Fruit fly (Drosophila melanogaster) whole organism, embryonic: ENCODE results near the gene CG10301.

Experiments used
- CG10267 ChIP-seq: fragments of 200-800 bp; sonication (Bioruptor generic); optimal IDR thresholded peaks from 2 replicates; lab custom pipeline; 2018; ENCODE audit warnings: missing biosample characterization, mild to moderate bottlenecking, missing genetic modification characterization, moderate library complexity
- CG10321 ChIP-seq: fragments of 200-800 bp; sonication (Bioruptor generic); IDR thresholded peaks from 2 replicates; pipeline ENCODE4 v1.3.6; 2022; ENCODE audit warnings: missing biosample characterization, missing genetic modification characterization
- CG11560 ChIP-seq: fragments of 200-800 bp; sonication (Bioruptor generic); IDR thresholded peaks from 3 replicates; pipeline ENCODE4 v1.3.6; 2022; ENCODE audit warnings: missing biosample characterization, missing genetic modification characterization
- CG13296 ChIP-seq: fragments of 200-800 bp; sonication (Bioruptor generic); optimal IDR thresholded peaks from 3 replicates; lab custom pipeline; 2018; ENCODE audit warnings: missing biosample characterization, mild to moderate bottlenecking, missing genetic modification characterization
- CG1529 ChIP-seq: fragments of 200-800 bp; sonication (Bioruptor generic); optimal IDR thresholded peaks from 3 replicates; lab custom pipeline; 2018; ENCODE audit warnings: missing biosample characterization, missing genetic modification characterization
- CG17829 ChIP-seq: fragments of 200-800 bp; optimal IDR thresholded peaks from 2 replicates; lab custom pipeline; 2019; ENCODE audit warnings: missing biosample characterization, mild to moderate bottlenecking, missing genetic modification characterization, moderate library complexity
- CG4328 ChIP-seq: fragments of 200-800 bp; sonication (Bioruptor generic); optimal IDR thresholded peaks from 3 replicates; lab custom pipeline; 2017; ENCODE audit warnings: missing biosample characterization, missing genetic modification reagents, missing genetic modification characterization
- CG9215 ChIP-seq: fragments of 200-800 bp; sonication (Bioruptor generic); IDR thresholded peaks from 2 replicates; pipeline ENCODE4 v1.3.6; 2022; ENCODE audit warnings: missing biosample characterization, missing genetic modification characterization
- CHES-1-like ChIP-seq: fragments of 200-800 bp; sonication (Bioruptor generic); optimal IDR thresholded peaks from 2 replicates; lab custom pipeline; 2016; ENCODE audit warnings: missing biosample characterization, missing genetic modification characterization
- Dek ChIP-seq: fragments of 200-800 bp; sonication (Bioruptor generic); optimal IDR thresholded peaks from 3 replicates; lab custom pipeline; 2019; ENCODE audit warnings: missing biosample characterization, mild to moderate bottlenecking, missing genetic modification characterization, moderate library complexity
- Dip3 ChIP-seq: fragments of 200-800 bp; sonication (Bioruptor generic); optimal IDR thresholded peaks from 3 replicates; lab custom pipeline; 2016; ENCODE audit warnings: missing biosample characterization, missing genetic modification characterization
- Elba2 ChIP-seq: fragments of 200-800 bp; sonication (Bioruptor generic); optimal IDR thresholded peaks from 3 replicates; lab custom pipeline; 2016; ENCODE audit warnings: missing biosample characterization, missing genetic modification characterization
- Hr51 ChIP-seq, 2 experiments: fragments of 200-800 bp; sonication (Bioruptor generic); optimal IDR thresholded peaks; 2 replicates in 1 of 2; 3 replicates in 1 of 2; lab custom pipeline; 2016 to 2018; ENCODE audit warnings: missing biosample characterization in 2 of 2, missing genetic modification characterization in 2 of 2, mild to moderate bottlenecking in 1 of 2, moderate library complexity in 1 of 2
- Jarid2 ChIP-seq: fragments of 200-800 bp; sonication (Bioruptor generic); optimal IDR thresholded peaks from 3 replicates; lab custom pipeline; 2017; ENCODE audit warnings: mild to moderate bottlenecking, missing biosample characterization, missing genetic modification reagents, missing genetic modification characterization
- Kr ChIP-seq: fragments of 200-800 bp; sonication (Bioruptor generic); optimal IDR thresholded peaks from 2 replicates; lab custom pipeline; 2017; ENCODE audit warnings: missing biosample characterization, mild to moderate bottlenecking, missing genetic modification characterization
- MBD-R2 ChIP-seq: fragments of 200-800 bp; sonication (Bioruptor generic); IDR thresholded peaks from 2 replicates; pipeline ENCODE4 v1.3.6; 2022; ENCODE audit warnings: missing biosample characterization, missing genetic modification characterization
- MESR4 ChIP-seq: fragments of 200-800 bp; sonication (Bioruptor generic); optimal IDR thresholded peaks from 2 replicates; lab custom pipeline; 2018; ENCODE audit warnings: missing biosample characterization, mild to moderate bottlenecking, missing genetic modification characterization, moderate library complexity
- Myb ChIP-seq: fragments of 200-800 bp; sonication (Bioruptor generic); optimal IDR thresholded peaks from 2 replicates; lab custom pipeline; 2016; ENCODE audit warnings: missing biosample characterization, missing genetic modification characterization
- NfI ChIP-seq: fragments of 200-800 bp; sonication (Bioruptor generic); optimal IDR thresholded peaks from 3 replicates; lab custom pipeline; 2018; ENCODE audit warnings: missing biosample characterization, mild to moderate bottlenecking, missing genetic modification characterization, moderate library complexity
- Side ChIP-seq: fragments of 200-800 bp; sonication (Bioruptor generic); optimal IDR thresholded peaks from 2 replicates; lab custom pipeline; 2016; ENCODE audit warnings: missing biosample characterization, missing genetic modification characterization
- Sin3A ChIP-seq: fragments of >200 bp; optimal IDR thresholded peaks from 2 replicates; lab custom pipeline; 2018
- bowl ChIP-seq: fragments of 200-800 bp; sonication (Bioruptor generic); IDR thresholded peaks from 2 replicates; pipeline ENCODE4 v1.3.6; 2022; ENCODE audit warnings: missing biosample characterization, missing genetic modification characterization
- cg ChIP-seq: fragments of 200-800 bp; sonication (Bioruptor generic); optimal IDR thresholded peaks from 3 replicates; lab custom pipeline; 2019; ENCODE audit warnings: missing biosample characterization, mild to moderate bottlenecking, missing genetic modification characterization, moderate library complexity
- chinmo ChIP-seq: fragments of 200-800 bp; sonication (Bioruptor generic); IDR thresholded peaks from 4 replicates; pipeline ENCODE4 v1.3.6; 2022; ENCODE audit warnings: missing biosample characterization, missing genetic modification characterization; ENCODE audit not compliant: partially characterized antibody
- dm ChIP-seq: fragments of 200-800 bp; sonication (Bioruptor generic); optimal IDR thresholded peaks from 3 replicates; lab custom pipeline; 2016; ENCODE audit warnings: missing biosample characterization, missing genetic modification characterization
- dpn ChIP-seq, 2 experiments: fragments of 200-800 bp; sonication (Bioruptor generic); optimal IDR thresholded peaks; 3 replicates each; lab custom pipeline; 2016; ENCODE audit warnings: missing biosample characterization in 2 of 2, missing genetic modification characterization in 2 of 2
- esg ChIP-seq: fragments of 200-800 bp; sonication (Bioruptor generic); conservative IDR thresholded peaks from 2 replicates; pipeline ENCODE4 v1.3.6; 2022; ENCODE audit warnings: missing biosample characterization, missing genetic modification characterization
- fd102C ChIP-seq: fragments of 200-800 bp; sonication (Bioruptor generic); optimal IDR thresholded peaks from 2 replicates; lab custom pipeline; 2018; ENCODE audit warnings: missing biosample characterization, mild to moderate bottlenecking, missing genetic modification characterization, moderate library complexity
- jumu ChIP-seq: fragments of 200-800 bp; sonication (Bioruptor generic); optimal IDR thresholded peaks from 3 replicates; lab custom pipeline; 2016; ENCODE audit warnings: missing biosample characterization, missing genetic modification characterization
- kah ChIP-seq: fragments of 200-800 bp; sonication (Bioruptor generic); optimal IDR thresholded peaks from 2 replicates; lab custom pipeline; 2018; ENCODE audit warnings: missing biosample characterization, mild to moderate bottlenecking, missing genetic modification characterization
- ken ChIP-seq: fragments of 200-800 bp; sonication (Bioruptor generic); IDR thresholded peaks from 3 replicates; pipeline ENCODE4 v1.3.6; 2022; ENCODE audit warnings: missing biosample characterization, missing genetic modification characterization
- lmd ChIP-seq: fragments of 200-800 bp; sonication (Bioruptor generic); IDR thresholded peaks from 2 replicates; pipeline ENCODE4 v1.3.6; 2022; ENCODE audit warnings: missing biosample characterization, missing genetic modification characterization
- nerfin-2 ChIP-seq: fragments of 200-800 bp; sonication (Bioruptor generic); IDR thresholded peaks from 2 replicates; pipeline ENCODE4 v1.3.6; 2022; ENCODE audit warnings: missing biosample characterization, missing genetic modification characterization; ENCODE audit not compliant: partially characterized antibody
- nmo ChIP-seq: fragments of 200-800 bp; sonication (Bioruptor generic); optimal IDR thresholded peaks from 2 replicates; lab custom pipeline; 2018; ENCODE audit warnings: missing biosample characterization, mild to moderate bottlenecking, missing genetic modification characterization, moderate library complexity
- pfk ChIP-seq: fragments of 200-800 bp; sonication (Bioruptor generic); optimal IDR thresholded peaks from 2 replicates; lab custom pipeline; 2018; ENCODE audit warnings: missing biosample characterization, mild to moderate bottlenecking, missing genetic modification characterization, moderate library complexity
- pros ChIP-seq: fragments of 200-800 bp; sonication (Bioruptor generic); optimal IDR thresholded peaks from 3 replicates; lab custom pipeline; 2019; ENCODE audit warnings: missing biosample characterization, mild to moderate bottlenecking, missing genetic modification characterization, moderate library complexity
- row ChIP-seq: fragments of 200-800 bp; sonication (Bioruptor generic); IDR thresholded peaks from 3 replicates; pipeline ENCODE4 v1.3.6; 2022; ENCODE audit warnings: missing biosample characterization, missing genetic modification characterization
- scrt ChIP-seq: fragments of 200-800 bp; sonication (Bioruptor generic); optimal IDR thresholded peaks from 2 replicates; lab custom pipeline; 2018; ENCODE audit warnings: missing biosample characterization, mild to moderate bottlenecking, missing genetic modification characterization, moderate library complexity
- sens ChIP-seq: fragments of 200-800 bp; sonication (Bioruptor generic); peaks from one replicate; lab custom pipeline; 2016; ENCODE audit warnings: missing biosample characterization, missing genetic modification characterization
- sima ChIP-seq: fragments of 200-800 bp; sonication (Bioruptor generic); optimal IDR thresholded peaks from 2 replicates; lab custom pipeline; 2016; ENCODE audit warnings: missing biosample characterization, missing genetic modification characterization
- sna ChIP-seq: fragments of 200-800 bp; sonication (Bioruptor generic); IDR thresholded peaks from 2 replicates; pipeline ENCODE4 v1.3.6; 2022; ENCODE audit warnings: missing biosample characterization, missing genetic modification characterization; ENCODE audit not compliant: partially characterized antibody
- sob ChIP-seq: fragments of 200-800 bp; sonication (Bioruptor generic); IDR thresholded peaks from 2 replicates; pipeline ENCODE4 v1.3.6; 2022; ENCODE audit warnings: missing biosample characterization, missing genetic modification characterization
- sr ChIP-seq: fragments of 200-800 bp; sonication (Bioruptor generic); IDR thresholded peaks from 3 replicates; pipeline ENCODE4 v1.3.6; 2022; ENCODE audit warnings: missing biosample characterization, missing genetic modification characterization
- stwl ChIP-seq: fragments of 200-800 bp; sonication (Bioruptor generic); optimal IDR thresholded peaks from 3 replicates; lab custom pipeline; 2018; ENCODE audit warnings: missing biosample characterization, mild to moderate bottlenecking, missing genetic modification characterization, moderate library complexity
- tin ChIP-seq: fragments of 200-800 bp; sonication (Bioruptor generic); optimal IDR thresholded peaks from 3 replicates; lab custom pipeline; 2016; ENCODE audit warnings: missing biosample characterization, missing genetic modification characterization
- unpg ChIP-seq: fragments of 200-800 bp; sonication (Bioruptor generic); optimal IDR thresholded peaks from 3 replicates; lab custom pipeline; 2018; ENCODE audit warnings: missing biosample characterization, mild to moderate bottlenecking, missing genetic modification characterization, moderate library complexity
- usp ChIP-seq: fragments of >200 bp; optimal IDR thresholded peaks from 2 replicates; lab custom pipeline; 2017; ENCODE audit warnings: missing biosample characterization, missing genetic modification characterization
- wek ChIP-seq: fragments of 200-800 bp; sonication (Bioruptor generic); optimal IDR thresholded peaks from 3 replicates; lab custom pipeline; 2018; ENCODE audit warnings: missing biosample characterization, mild to moderate bottlenecking, missing genetic modification characterization, moderate library complexity
- zen ChIP-seq: fragments of 200-800 bp; sonication (Bioruptor generic); optimal IDR thresholded peaks from 3 replicates; lab custom pipeline; 2018; ENCODE audit warnings: missing biosample characterization, mild to moderate bottlenecking, missing genetic modification characterization, moderate library complexity
- zfh1 ChIP-seq: fragments of 200-800 bp; sonication (Bioruptor generic); IDR thresholded peaks from 3 replicates; pipeline ENCODE4 v1.3.6; 2022; ENCODE audit warnings: missing biosample characterization, missing genetic modification characterization

CG10301 gene

dm6 chr3R:23723381-23724034 is 13.6 kb downstream of the CG10301 start (continued):
- no peak for TF ChIP-seq unpg
- TF ChIP-seq Elba2 (GFP tag; lab: Kevin White, UChicago), result no peak
- TF ChIP-seq Kr (GFP tag; lab: Kevin White, UChicago), result no peak
- TF ChIP-seq chinmo (GFP tag; lab: Robert Waterston, UW), result peak; percentile 76; the same call in 1 of the 4 replicates
- TF ChIP-seq sob (GFP tag; lab: Robert Waterston, UW), result no peak
- no peak for TF ChIP-seq scrt
- no peak for TF ChIP-seq nerfin-2 (GFP tag; lab: Robert Waterston, UW)
- peak; percentile 49; the same call in 1 of the 2 replicates for TF ChIP-seq bowl (GFP tag; lab: Robert Waterston, UW)
- peak; percentile 39 for TF ChIP-seq CG1529 (GFP tag; lab: Kevin White, UChicago)
- TF ChIP-seq MBD-R2 (GFP tag; lab: Robert Waterston, UW), result no peak
- no peak for TF ChIP-seq CG17829
- no peak for TF ChIP-seq row
- TF ChIP-seq Jarid2 (GFP tag; lab: Kevin White, UChicago), result peak; percentile 38
- TF ChIP-seq dm (GFP tag; lab: Kevin White, UChicago), result no peak
- TF ChIP-seq tin (GFP tag; lab: Kevin White, UChicago), result no peak
- peak; percentile 63 for TF ChIP-seq cg (GFP tag; lab: Kevin White, UChicago)
- no peak for TF ChIP-seq sna
- no peak for TF ChIP-seq MESR4 (GFP tag; lab: Kevin White, UChicago)
- no peak for TF ChIP-seq sima
- no peak for TF ChIP-seq NfI
- no peak for TF ChIP-seq nmo
- no peak for TF ChIP-seq usp
- peak; percentile 22 for TF ChIP-seq Myb (GFP tag; lab: Kevin White, UChicago)
- no peak for TF ChIP-seq Sin3A (lab: Kevin White, UChicago)
- no peak for TF ChIP-seq pros
- no peak for TF ChIP-seq zen (tag; lab: Kevin White, UChicago)
- peak; percentile 71 for TF ChIP-seq CG13296 (GFP tag; lab: Kevin White, UChicago)
- no peak for TF ChIP-seq CG11560 (tag; lab: Robert Waterston, UW)
- TF ChIP-seq Hr51 (GFP tag; optimal IDR thresholded peaks at IDR 0.05; lab: Kevin White, UChicago), result no peak
- TF ChIP-seq Side (GFP tag; lab: Kevin White, UChicago), result peak; percentile 49
- TF ChIP-seq pfk (GFP tag; lab: Kevin White, UChicago), result peak; percentile 43
- TF ChIP-seq CG10321, result peak; percentile 51
- TF ChIP-seq stwl, result no peak
- peak; percentile 31 for TF ChIP-seq kah (GFP tag; lab: Kevin White, UChicago)
- TF ChIP-seq jumu (GFP tag; lab: Kevin White, UChicago), result peak; percentile 7
- TF ChIP-seq fd102C (GFP tag; lab: Kevin White, UChicago), result no peak
- TF ChIP-seq CG9215 (GFP tag; lab: Robert Waterston, UW), result no peak
- TF ChIP-seq sr (GFP tag; lab: Robert Waterston, UW), result peak; percentile 83
- TF ChIP-seq Dek, result no peak
- TF ChIP-seq CHES-1-like, result peak; percentile 6
- TF ChIP-seq wek (GFP tag; lab: Kevin White, UChicago), result peak; percentile 83
- peak; percentile 83 for TF ChIP-seq CG4328 (GFP tag; lab: Kevin White, UChicago)
- no peak for TF ChIP-seq esg (GFP tag; lab: Robert Waterston, UW)
- peak; percentile 11 for TF ChIP-seq CG10267 (tag; lab: Kevin White, UChicago)
- peak; percentile 93 for TF ChIP-seq sens (GFP tag; lab: Kevin White, UChicago)
- 0 out of 3 replicates have a peak, but pooled peaks have one; percentile 12 for TF ChIP-seq ken (GFP tag; lab: Robert Waterston, UW)
- peak; percentile 30; the same call in 1 of the 2 replicates for TF ChIP-seq lmd (GFP tag; lab: Robert Waterston, UW)
- peak; percentile 77 for TF ChIP-seq zfh1 (GFP tag; lab: Robert Waterston, UW)
- TF ChIP-seq Dip3 (GFP tag; lab: Kevin White, UChicago), result no peak
- TF ChIP-seq dpn (GFP tag; optimal IDR thresholded peaks at IDR 0.05; lab: Kevin White, UChicago), result no peak
